Worm (Caenorhabditis elegans): Measurements from ENCODE around the gene anat-1.

DNA sequence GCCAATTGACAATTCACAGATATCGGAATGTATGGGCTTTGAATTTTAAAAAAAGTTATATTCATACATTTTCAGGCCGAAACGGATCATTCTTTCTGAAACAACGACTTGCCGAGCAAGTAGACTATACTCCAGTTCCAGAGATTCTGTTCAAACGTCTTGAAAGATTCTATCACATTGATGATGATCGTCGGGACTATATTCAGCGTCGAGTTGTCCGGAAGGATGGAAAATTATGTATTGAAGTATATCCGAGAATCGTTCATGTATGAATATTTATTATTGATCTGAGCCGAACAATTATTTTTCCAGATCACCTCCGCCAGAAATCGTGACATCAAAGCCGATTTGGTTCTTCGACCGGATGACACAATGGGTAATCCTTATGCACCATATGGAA lies 13.0 kb upstream of the anat-1 start:
- TF ChIP-seq nhr-28 (tag; optimal IDR thresholded peaks at IDR 0.05), result no peak
- no peak for TF ChIP-seq egl-27 (tag; optimal IDR thresholded peaks at IDR 0.05)
- no peak for TF ChIP-seq nhr-25 (tag; optimal IDR thresholded peaks at IDR 0.05; ENCODE audit: borderline replicate concordance, insufficient read depth)
- no peak for TF ChIP-seq pha-4 (GFP tag; IDR thresholded peaks at IDR 0.05)
- no peak for TF ChIP-seq pha-4 (tag; optimal IDR thresholded peaks at IDR 0.05)
- no peak for TF ChIP-seq aly-2 (tag; optimal IDR thresholded peaks at IDR 0.05)
- TF ChIP-seq mdl-1 (tag; optimal IDR thresholded peaks at IDR 0.05), result no peak
- TF ChIP-seq dmd-8 (GFP tag; IDR thresholded peaks at IDR 0.05), result no peak
- TF ChIP-seq set-16 (GFP tag; IDR thresholded peaks at IDR 0.05), result no peak
- no peak for TF ChIP-seq php-3 (GFP tag; IDR thresholded peaks at IDR 0.05)
- TF ChIP-seq rbr-2 (tag; optimal IDR thresholded peaks at IDR 0.05), result no peak
- TF ChIP-seq nhr-6 (tag; optimal IDR thresholded peaks at IDR 0.05), result no peak
- no peak for TF ChIP-seq F49E8.2 (tag; optimal IDR thresholded peaks at IDR 0.05; ENCODE audit: borderline replicate concordance)
- TF ChIP-seq unc-62 (GFP tag; optimal IDR thresholded peaks at IDR 0.05 in 1 of 2), result peak in 1 of 2 experiments; percentile 16
- no peak for TF ChIP-seq unc-62 (tag; optimal IDR thresholded peaks at IDR 0.05)
- no peak for TF ChIP-seq lim-7 (GFP tag; IDR thresholded peaks at IDR 0.05)
